Fruit fly (Drosophila melanogaster): ENCODE data around the gene pyd3.

- no peak for TF ChIP-seq MTF-1 (GFP tag; optimal IDR thresholded peaks at IDR 0.05; ENCODE audit: borderline replicate concordance)
- TF ChIP-seq CG3281 (GFP tag; optimal IDR thresholded peaks at IDR 0.05): no peak
- TF ChIP-seq tio (GFP tag; optimal IDR thresholded peaks at IDR 0.05): no peak
- TF ChIP-seq tup (GFP tag; optimal IDR thresholded peaks at IDR 0.05): no peak
- TF ChIP-seq CG12391 (tag; optimal IDR thresholded peaks at IDR 0.05): no peak
- TF ChIP-seq CG10565 (GFP tag; optimal IDR thresholded peaks at IDR 0.05): no peak
- TF ChIP-seq CG1024 (GFP tag; IDR thresholded peaks at IDR 0.05): no peak
- TF ChIP-seq ap (GFP tag; IDR thresholded peaks at IDR 0.05): no peak
- no peak for TF ChIP-seq CG7786 (GFP tag; optimal IDR thresholded peaks at IDR 0.05)
Measured at dm6 chr3R:7782933-7783686, 33.2 kb upstream of the pyd3 start, which contains the start of gene CG18747.

Measured in whole organism, embryonic.